Fruit fly (Drosophila melanogaster) whole organism, prepupa: ENCODE data around the gene Gdh.

Source experiments
- CG10631 ChIP-seq: fragments of 200-800 bp; sonication (Bioruptor generic); optimal IDR thresholded peaks from 2 replicates; lab custom pipeline; 2016; ENCODE audit warnings: missing biosample characterization, missing genetic modification characterization
- CG7368 ChIP-seq: fragments of 200-800 bp; sonication (Bioruptor generic); optimal IDR thresholded peaks from 3 replicates; lab custom pipeline; 2016; ENCODE audit warnings: missing biosample characterization, missing genetic modification characterization
- acj6 ChIP-seq: fragments of 200-800 bp; sonication (Bioruptor generic); optimal IDR thresholded peaks from 3 replicates; lab custom pipeline; 2016; ENCODE audit warnings: missing biosample characterization, missing genetic modification characterization
- cyc ChIP-seq: fragments of 200-800 bp; sonication (Bioruptor generic); optimal IDR thresholded peaks from 3 replicates; lab custom pipeline; 2016; ENCODE audit warnings: missing biosample characterization, missing genetic modification characterization
- dac ChIP-seq: fragments of 200-800 bp; sonication (Bioruptor generic); optimal IDR thresholded peaks from 2 replicates; lab custom pipeline; 2017; ENCODE audit warnings: missing biosample characterization, mild to moderate bottlenecking, missing genetic modification characterization

DNA sequence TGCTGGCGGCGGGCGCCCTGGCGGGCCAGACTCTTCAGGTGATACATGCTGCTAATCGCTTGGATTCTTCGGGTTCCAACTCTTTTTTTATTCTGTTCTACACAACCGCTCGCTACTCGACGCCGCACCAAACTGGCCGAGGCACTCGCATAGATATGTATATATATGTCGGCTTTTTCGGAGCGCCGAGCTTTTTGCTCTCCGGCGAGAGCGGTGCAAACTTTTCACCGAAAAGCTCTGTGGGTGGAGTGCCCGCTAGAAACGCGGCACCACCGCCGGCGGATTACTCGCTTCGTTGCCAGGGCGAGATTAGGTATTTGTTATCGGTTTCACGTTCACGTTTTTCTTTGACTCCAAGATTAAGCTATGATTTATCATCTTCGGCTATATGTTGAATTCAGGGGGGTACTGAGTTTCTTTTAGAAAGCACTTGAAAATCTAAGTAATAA is at the start of gene Gdh:
- no peak for TF ChIP-seq CG7368 (GFP tag; lab: Kevin White, UChicago)
- no peak for TF ChIP-seq cyc (GFP tag; lab: Kevin White, UChicago)
- TF ChIP-seq CG10631 (GFP tag; lab: Kevin White, UChicago) = no peak
- no peak for TF ChIP-seq acj6 (GFP tag; lab: Kevin White, UChicago)
- no peak for TF ChIP-seq dac
